Worm (Caenorhabditis elegans) whole organism, young adult: ENCODE measurements around the gene C18A3.10.

Source experiments
- B0336.3 ChIP-seq: fragments of 200-800 bp; sonication (Bioruptor generic); IDR thresholded peaks from 2 replicates; pipeline ENCODE4 v1.3.6; 2022; ENCODE audit warnings: missing genetic modification characterization, missing compliant biosample characterization
- C17E4.6 ChIP-seq: fragments of 200-800 bp; sonication (Bioruptor generic); IDR thresholded peaks from 2 replicates; pipeline ENCODE4 v1.3.6; 2022; ENCODE audit warnings: missing genetic modification reagents, missing genetic modification characterization, missing compliant biosample characterization
- F22D6.2 ChIP-seq: sonication (generic microtip); optimal IDR thresholded peaks from 2 replicates; lab custom pipeline; 2016; ENCODE audit warnings: mild to moderate bottlenecking, missing genetic modification characterization, missing compliant biosample characterization
- F52B5.7 ChIP-seq: sonication (generic microtip); optimal IDR thresholded peaks from 2 replicates; lab custom pipeline; 2016; ENCODE audit warnings: mild to moderate bottlenecking, missing genetic modification characterization, missing compliant biosample characterization
- K12H6.12 ChIP-seq: fragments of 200-800 bp; sonication (Bioruptor generic); optimal IDR thresholded peaks from 2 replicates; lab custom pipeline; 2018; ENCODE audit warnings: mild to moderate bottlenecking, missing genetic modification characterization, missing compliant biosample characterization
- T26A5.8 ChIP-seq: sonication (generic microtip); optimal IDR thresholded peaks from 2 replicates; lab custom pipeline; 2016; ENCODE audit warnings: missing genetic modification characterization, missing compliant biosample characterization
- Y53G8AR.9 ChIP-seq: fragments of 200-800 bp; sonication (Bioruptor generic); conservative IDR thresholded peaks from 2 replicates; pipeline ENCODE4 v1.3.6; 2022; ENCODE audit warnings: missing genetic modification reagents, missing genetic modification characterization, missing compliant biosample characterization
- Y79H2A.3 ChIP-seq: fragments of 200-800 bp; sonication (Bioruptor generic); conservative IDR thresholded peaks from 2 replicates; pipeline ENCODE4 v1.3.6; 2022; ENCODE audit warnings: missing genetic modification reagents, missing genetic modification characterization, missing compliant biosample characterization
- Y95B8A.8 ChIP-seq: fragments of 200-800 bp; sonication (Bioruptor generic); IDR thresholded peaks from 2 replicates; pipeline ENCODE4 v1.3.6; 2022; ENCODE audit warnings: missing genetic modification reagents, missing genetic modification characterization, missing compliant biosample characterization
- ama-1 ChIP-seq, 3 experiments: fragments of 150-350 bp in 1 of 3; sonication (generic microtip) in 2 of 3; optimal IDR thresholded peaks; 2 replicates each; lab custom pipeline; 2014 to 2018; ENCODE audit warnings: missing biosample characterization in 2 of 3, missing genetic modification characterization in 2 of 3, missing genetic modification reagents in 2 of 3
- aptf-3 ChIP-seq: fragments of 200-800 bp; sonication (Bioruptor generic); IDR thresholded peaks from 2 replicates; pipeline ENCODE4 v1.3.6; 2022; ENCODE audit warnings: missing genetic modification characterization, missing compliant biosample characterization
- athp-1 ChIP-seq: sonication (generic microtip); optimal IDR thresholded peaks from 2 replicates; lab custom pipeline; 2017; ENCODE audit warnings: mild to moderate bottlenecking, missing genetic modification characterization, missing compliant biosample characterization
- attf-3 ChIP-seq: fragments of 200-800 bp; sonication (Bioruptor generic); conservative IDR thresholded peaks from 2 replicates; pipeline ENCODE4 v1.3.6; 2022; ENCODE audit warnings: missing genetic modification reagents, missing genetic modification characterization, missing compliant biosample characterization
- bed-1 ChIP-seq: fragments of 200-800 bp; sonication (Bioruptor generic); IDR thresholded peaks from 2 replicates; pipeline ENCODE4 v1.3.6; 2022; ENCODE audit warnings: missing genetic modification reagents, missing genetic modification characterization, missing compliant biosample characterization
- ccch-3 ChIP-seq: fragments of 200-800 bp; sonication (Bioruptor generic); optimal IDR thresholded peaks from 2 replicates; lab custom pipeline; 2018; ENCODE audit warnings: mild to moderate bottlenecking, missing genetic modification characterization, missing compliant biosample characterization
- ceh-58 ChIP-seq: fragments of 200-800 bp; sonication (Bioruptor generic); IDR thresholded peaks from 2 replicates; pipeline ENCODE4 v1.3.6; 2022; ENCODE audit warnings: missing genetic modification characterization, missing compliant biosample characterization
- chd-7 ChIP-seq: sonication (generic microtip); optimal IDR thresholded peaks from 2 replicates; lab custom pipeline; 2016; ENCODE audit warnings: mild to moderate bottlenecking, missing genetic modification characterization, moderate library complexity, missing compliant biosample characterization
- dpff-1 ChIP-seq: sonication (generic microtip); optimal IDR thresholded peaks from 2 replicates; lab custom pipeline; 2017; ENCODE audit warnings: mild to moderate bottlenecking, missing genetic modification characterization, missing compliant biosample characterization
- dpl-1 ChIP-seq: fragments of 150-350 bp; optimal IDR thresholded peaks from 2 replicates; lab custom pipeline; 2014; ENCODE audit warnings: missing biosample characterization, missing genetic modification reagents, missing genetic modification characterization
- egl-18 ChIP-seq: fragments of 200-800 bp; sonication (Bioruptor generic); IDR thresholded peaks from 2 replicates; pipeline ENCODE4 v1.3.6; 2022; ENCODE audit warnings: missing genetic modification reagents, missing genetic modification characterization, missing compliant biosample characterization
- egl-44 ChIP-seq: fragments of 200-800 bp; sonication (Bioruptor generic); IDR thresholded peaks from 2 replicates; pipeline ENCODE4 v1.3.6; 2022; ENCODE audit warnings: missing genetic modification reagents, missing genetic modification characterization, missing compliant biosample characterization
- egrh-3 ChIP-seq: fragments of 200-800 bp; sonication (Bioruptor generic); IDR thresholded peaks from 2 replicates; pipeline ENCODE4 v1.3.6; 2022; ENCODE audit warnings: missing genetic modification reagents, missing genetic modification characterization, missing compliant biosample characterization
- ets-4 ChIP-seq: fragments of 200-800 bp; sonication (Bioruptor generic); optimal IDR thresholded peaks from 2 replicates; lab custom pipeline; 2018; ENCODE audit warnings: mild to moderate bottlenecking, missing genetic modification characterization, missing compliant biosample characterization
- hlh-26 ChIP-seq: fragments of 200-800 bp; sonication (Bioruptor generic); conservative IDR thresholded peaks from 2 replicates; pipeline ENCODE4 v1.3.6; 2022; ENCODE audit warnings: missing genetic modification reagents, missing genetic modification characterization, missing compliant biosample characterization
- let-526 ChIP-seq: fragments of 200-800 bp; sonication (Bioruptor generic); IDR thresholded peaks from 2 replicates; pipeline ENCODE4 v1.3.6; 2022; ENCODE audit warnings: missing genetic modification reagents, missing genetic modification characterization, missing compliant biosample characterization
- let-607 ChIP-seq, 2 experiments: fragments of 200-800 bp in 1 of 2; sonication (Bioruptor generic) in 1 of 2; sonication (generic microtip) in 1 of 2; optimal IDR thresholded peaks; 2 replicates each; lab custom pipeline; 2016 to 2018; ENCODE audit warnings: mild to moderate bottlenecking in 2 of 2, missing compliant biosample characterization in 2 of 2, missing genetic modification characterization in 2 of 2, moderate library complexity in 2 of 2, missing genotype in 1 of 2
- lin-35 ChIP-seq, 3 experiments: fragments of 150-350 bp in 2 of 3; sonication (generic microtip) in 1 of 3; optimal IDR thresholded peaks; 2 replicates each; lab custom pipeline; 2014 to 2018; ENCODE audit warnings: missing biosample characterization in 3 of 3, missing genetic modification characterization in 3 of 3, missing genetic modification reagents in 3 of 3
- madf-8 ChIP-seq: fragments of 200-800 bp; sonication (Bioruptor generic); conservative IDR thresholded peaks from 2 replicates; pipeline ENCODE4 v1.3.6; 2022; ENCODE audit warnings: missing genetic modification reagents, missing genetic modification characterization, missing compliant biosample characterization
- mcd-1 ChIP-seq: fragments of 200-800 bp; sonication (Bioruptor generic); IDR thresholded peaks from 2 replicates; pipeline ENCODE4 v1.3.6; 2022; ENCODE audit warnings: missing genetic modification reagents, missing genetic modification characterization, missing compliant biosample characterization
- mel-28 ChIP-seq: sonication (generic microtip); optimal IDR thresholded peaks from 2 replicates; lab custom pipeline; 2016; ENCODE audit warnings: borderline replicate concordance, mild to moderate bottlenecking, missing genetic modification characterization, missing compliant biosample characterization
- mes-4 ChIP-seq: sonication (generic microtip); optimal IDR thresholded peaks from 2 replicates; lab custom pipeline; 2016; ENCODE audit warnings: missing genotype, missing genetic modification characterization, missing compliant biosample characterization
- nhr-120 ChIP-seq: fragments of 200-800 bp; sonication (Bioruptor generic); IDR thresholded peaks from 2 replicates; pipeline ENCODE4 v1.3.6; 2022; ENCODE audit warnings: missing genetic modification characterization, missing compliant biosample characterization
- nhr-179 ChIP-seq: sonication (generic microtip); optimal IDR thresholded peaks from 2 replicates; lab custom pipeline; 2016; ENCODE audit warnings: mild to moderate bottlenecking, missing genetic modification characterization, missing compliant biosample characterization
- nhr-90 ChIP-seq: sonication (generic microtip); optimal IDR thresholded peaks from 2 replicates; lab custom pipeline; 2016; ENCODE audit warnings: missing genotype, mild to moderate bottlenecking, missing genetic modification characterization, missing compliant biosample characterization
- rpc-1 ChIP-seq, 2 experiments: fragments of 150-350 bp in 1 of 2; sonication (generic microtip) in 1 of 2; optimal IDR thresholded peaks; 2 replicates each; lab custom pipeline; 2014 to 2018; ENCODE audit warnings: missing biosample characterization in 1 of 2, missing genetic modification characterization in 1 of 2, missing genetic modification reagents in 1 of 2, missing genotype in 1 of 2
- sea-2 ChIP-seq: fragments of 200-800 bp; sonication (Bioruptor generic); IDR thresholded peaks from 2 replicates; pipeline ENCODE4 v1.3.6; 2022; ENCODE audit warnings: missing genetic modification characterization, missing compliant biosample characterization
- somi-1 ChIP-seq: fragments of 200-800 bp; sonication (Bioruptor generic); optimal IDR thresholded peaks from 2 replicates; lab custom pipeline; 2018; ENCODE audit warnings: mild to moderate bottlenecking, missing genetic modification characterization, missing compliant biosample characterization
- tlf-1 ChIP-seq: fragments of 200-800 bp; sonication (Bioruptor generic); optimal IDR thresholded peaks from 2 replicates; lab custom pipeline; 2018; ENCODE audit warnings: mild to moderate bottlenecking, missing genetic modification characterization, missing compliant biosample characterization
- unc-130 ChIP-seq: sonication (generic microtip); optimal IDR thresholded peaks from 2 replicates; lab custom pipeline; 2016; ENCODE audit warnings: missing genetic modification reagents, missing genetic modification characterization, missing compliant biosample characterization
- xnd-1 ChIP-seq: sonication (generic microtip); optimal IDR thresholded peaks from 2 replicates; lab custom pipeline; 2016; ENCODE audit warnings: missing genotype, missing genetic modification reagents, missing genetic modification characterization, missing compliant biosample characterization
- zim-3 ChIP-seq: sonication (generic microtip); optimal IDR thresholded peaks from 2 replicates; lab custom pipeline; 2017; ENCODE audit warnings: mild to moderate bottlenecking, missing genetic modification characterization, moderate library complexity, missing compliant biosample characterization
- ztf-22 ChIP-seq: fragments of 200-800 bp; sonication (Bioruptor generic); optimal IDR thresholded peaks from 2 replicates; lab custom pipeline; 2018; ENCODE audit warnings: mild to moderate bottlenecking, missing genetic modification characterization, moderate library complexity, missing compliant biosample characterization
- ztf-26 ChIP-seq: sonication (generic microtip); optimal IDR thresholded peaks from 2 replicates; lab custom pipeline; 2017; ENCODE audit warnings: missing genetic modification characterization, missing compliant biosample characterization
- ztf-3 ChIP-seq: fragments of 200-800 bp; sonication (Bioruptor generic); optimal IDR thresholded peaks from 2 replicates; lab custom pipeline; 2018; ENCODE audit warnings: mild to moderate bottlenecking, missing genetic modification characterization, missing compliant biosample characterization

The C18A3.10 gene

ce11 chrII:5697338-5697737, 18.3 kb downstream of the C18A3.10 start:
- TF ChIP-seq xnd-1 (no peak), chd-7 (no peak), athp-1 (tag; lab: Kevin White, UChicago) (no peak), sea-2 (GFP tag; lab: Robert Waterston, UW) (no peak), unc-130 (GFP tag; lab: Kevin White, UChicago) (no peak), ztf-26 (tag; lab: Kevin White, UChicago) (no peak), let-607 (tag; optimal IDR thresholded peaks at IDR 0.05; lab: Kevin White, UChicago) (no peak), egl-44 (GFP tag; lab: Robert Waterston, UW) (no peak), ceh-58 (GFP tag; lab: Robert Waterston, UW) (no peak), Y79H2A.3 (GFP tag; lab: Robert Waterston, UW) (no peak), attf-3 (GFP tag; lab: Robert Waterston, UW) (no peak), nhr-179 (tag; lab: Kevin White, UChicago) (no peak), C17E4.6 (GFP tag; lab: Robert Waterston, UW) (no peak), lin-35 (GFP tag; optimal IDR thresholded peaks at IDR 0.05; lab: Kevin White, UChicago) (no peak), let-526 (GFP tag; lab: Robert Waterston, UW) (no peak), dpl-1 (GFP tag; lab: Kevin White, UChicago) (no peak), ztf-3 (no peak), mcd-1 (no peak), hlh-26 (GFP tag; lab: Robert Waterston, UW) (no peak), ets-4 (no peak)

ce11 chrII:5696218-5696617, 19.4 kb downstream of the C18A3.10 start:
- TF ChIP-seq ceh-58 (GFP tag; lab: Robert Waterston, UW), result no peak
- no peak for TF ChIP-seq rpc-1 (optimal IDR thresholded peaks at IDR 0.05; lab: Kevin White, UChicago)
- TF ChIP-seq rpc-1 (tag; optimal IDR thresholded peaks at IDR 0.05; lab: Kevin White, UChicago), result no peak
- no peak for TF ChIP-seq ccch-3
- no peak for TF ChIP-seq bed-1 (GFP tag; lab: Robert Waterston, UW)
- no peak for TF ChIP-seq Y95B8A.8
- TF ChIP-seq tlf-1 (GFP tag; lab: Kevin White, UChicago), result no peak
- no peak for TF ChIP-seq let-607 (tag; optimal IDR thresholded peaks at IDR 0.05; lab: Kevin White, UChicago)
- TF ChIP-seq hlh-26 (GFP tag; lab: Robert Waterston, UW), result no peak
- TF ChIP-seq F52B5.7 (tag; lab: Kevin White, UChicago), result no peak
- TF ChIP-seq aptf-3 (GFP tag; lab: Robert Waterston, UW), result no peak
- no peak for TF ChIP-seq ztf-22 (GFP tag; lab: Kevin White, UChicago)
- TF ChIP-seq mes-4 (tag; lab: Kevin White, UChicago), result no peak
- no peak for TF ChIP-seq nhr-120
- TF ChIP-seq Y53G8AR.9, result no peak
- TF ChIP-seq ets-4, result no peak
- TF ChIP-seq B0336.3 (GFP tag; lab: Robert Waterston, UW), result no peak
- no peak for TF ChIP-seq mel-28 (tag; lab: Kevin White, UChicago)
- TF ChIP-seq sea-2 (GFP tag; lab: Robert Waterston, UW), result no peak

ce11 chrII:5694798-5695197, 20.8 kb downstream of the C18A3.10 start, which contains the start of gene C25H3.14:
C25H3.14 (plus strand) TSS chrII:5695098.
- TF ChIP-seq tlf-1 (GFP tag; lab: Kevin White, UChicago) (no peak), K12H6.12 (tag; lab: Kevin White, UChicago) (no peak)

- TF ChIP-seq egl-44 (GFP tag; lab: Robert Waterston, UW) (no peak), egrh-3 (GFP tag; lab: Robert Waterston, UW) (no peak), zim-3 (tag; lab: Kevin White, UChicago) (no peak), xnd-1 (no peak), egl-18 (GFP tag; lab: Robert Waterston, UW) (no peak), madf-8 (GFP tag; lab: Robert Waterston, UW) (no peak), nhr-90 (tag; lab: Kevin White, UChicago) (no peak), F22D6.2 (tag; lab: Kevin White, UChicago) (no peak), F52B5.7 (tag; lab: Kevin White, UChicago) (no peak), ama-1 (optimal IDR thresholded peaks at IDR 0.05; lab: Kevin White, UChicago) (no peak), ama-1 (GFP tag; optimal IDR thresholded peaks at IDR 0.05; lab: Kevin White, UChicago) (no peak), dpff-1 (tag; lab: Kevin White, UChicago) (no peak), mes-4 (tag; lab: Kevin White, UChicago) (no peak), somi-1 (no peak), T26A5.8 (no peak)
Observed at ce11 chrII:5693893-5694292, 21.8 kb downstream of the C18A3.10 start, which contains the start of gene C25H3.3. C25H3.3 (plus strand) TSS chrII:5694193.
